Fruit fly (Drosophila melanogaster): Measurements from ENCODE around the gene Art9.

dm6 chr3R:13946117-13946516 is 2.9 kb upstream of the Art9 start:
- TF ChIP-seq psq (optimal IDR thresholded peaks at IDR 0.05) (no peak), CG8478 (optimal IDR thresholded peaks at IDR 0.05) (no peak), usp (GFP tag; optimal IDR thresholded peaks at IDR 0.05) (no peak)

All from whole organism.